Worm (Caenorhabditis elegans): ENCODE results near the gene chl-1.

Gene chl-1

DNA sequence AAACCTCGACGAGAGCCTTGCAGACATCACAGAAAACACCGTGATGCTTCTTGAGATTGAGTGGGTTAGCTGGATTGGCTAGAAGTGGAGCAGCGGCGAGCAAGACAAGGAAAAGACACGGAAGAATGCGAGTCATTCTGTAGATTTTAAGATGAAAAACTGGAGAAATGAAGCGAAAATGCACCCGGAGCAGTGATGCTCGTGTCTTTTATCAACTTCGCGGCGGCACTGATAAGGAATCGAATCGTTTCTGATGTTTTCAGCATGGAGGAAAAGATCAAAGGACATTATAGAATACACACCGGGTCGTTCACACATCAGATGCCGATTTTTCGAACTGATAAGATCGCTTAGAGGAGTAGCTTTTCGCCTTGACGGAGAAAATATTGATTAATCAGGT lies 49.7 kb downstream of the chl-1 start, which contains the start of gene spp-1:
spp-1 (minus strand) TSS at position 287 of the 400 bp plus-strand sequence.
- TF ChIP-seq scrt-1 (GFP tag; IDR thresholded peaks at IDR 0.05): no peak
- TF ChIP-seq hmbx-1 (tag; optimal IDR thresholded peaks at IDR 0.05): no peak
- no peak for TF ChIP-seq flt-1 (GFP tag; IDR thresholded peaks at IDR 0.05)
- TF ChIP-seq ets-7 (tag; optimal IDR thresholded peaks at IDR 0.05): no peak
- no peak for TF ChIP-seq hmg-4 (GFP tag; optimal IDR thresholded peaks at IDR 0.05)
- TF ChIP-seq tbx-11 (GFP tag; IDR thresholded peaks at IDR 0.05): no peak
- no peak for TF ChIP-seq aly-1 (tag; optimal IDR thresholded peaks at IDR 0.05)
- no peak for TF ChIP-seq tra-4 (tag; optimal IDR thresholded peaks at IDR 0.05)
- TF ChIP-seq hnd-1 (tag; optimal IDR thresholded peaks at IDR 0.05): no peak
- no peak for TF ChIP-seq ama-1 (optimal IDR thresholded peaks at IDR 0.05)
- no peak for TF ChIP-seq tbx-37 (GFP tag; conservative IDR thresholded peaks at IDR 0.05)
- TF ChIP-seq sea-1 (GFP tag; conservative IDR thresholded peaks at IDR 0.05): no peak

DNA sequence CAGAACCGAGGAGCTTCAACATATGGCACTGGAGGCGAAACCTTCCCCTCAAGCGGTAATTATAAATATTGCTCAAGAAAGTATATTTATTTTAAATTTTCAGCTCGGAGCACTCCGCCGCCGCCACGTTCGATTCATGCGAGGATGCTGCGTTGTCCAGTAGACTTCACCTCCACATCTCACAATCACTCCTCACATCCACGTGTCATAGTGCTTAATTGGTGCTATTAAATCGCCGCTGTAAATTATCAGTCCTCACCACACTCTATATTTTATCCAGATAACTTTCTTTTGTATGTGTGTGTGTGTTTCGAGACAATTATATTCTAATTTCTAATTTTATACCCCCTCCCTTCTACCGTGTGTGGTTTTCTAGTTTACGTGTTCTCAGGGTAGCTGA lies 50.4 kb downstream of the chl-1 start:
- TF ChIP-seq hmbx-1 (tag; optimal IDR thresholded peaks at IDR 0.05) (no peak), F13C5.2 (tag; optimal IDR thresholded peaks at IDR 0.05) (no peak), scrt-1 (GFP tag; IDR thresholded peaks at IDR 0.05) (no peak), tbx-37 (GFP tag; conservative IDR thresholded peaks at IDR 0.05) (no peak), sea-1 (GFP tag; conservative IDR thresholded peaks at IDR 0.05) (no peak), ceh-36 (tag; optimal IDR thresholded peaks at IDR 0.05) (no peak), hmg-4 (GFP tag; optimal IDR thresholded peaks at IDR 0.05) (no peak), ama-1 (optimal IDR thresholded peaks at IDR 0.05) (no peak), tbx-11 (GFP tag; IDR thresholded peaks at IDR 0.05) (no peak), ceh-13 (GFP tag; optimal IDR thresholded peaks at IDR 0.05) (no peak), hnd-1 (tag; optimal IDR thresholded peaks at IDR 0.05) (no peak)

DNA sequence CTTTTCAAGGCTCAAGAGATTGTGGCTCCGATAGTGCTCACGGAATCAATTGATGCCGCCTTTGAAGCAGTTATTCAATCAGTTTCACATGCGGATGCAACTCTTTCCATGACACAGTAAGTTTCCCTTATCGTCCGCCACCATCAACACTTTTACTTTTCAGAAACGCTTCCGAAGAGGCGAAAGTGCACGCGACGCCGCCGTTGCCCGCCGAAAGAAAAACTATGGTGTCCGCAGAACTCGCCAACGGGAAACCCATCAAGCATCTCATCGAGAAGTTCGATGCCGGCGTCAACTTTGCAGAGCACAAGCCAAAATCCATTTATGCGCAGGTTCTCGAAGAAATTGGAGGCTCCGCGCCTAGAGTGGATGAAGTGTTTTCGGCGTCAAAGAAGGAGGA lies 51.6 kb downstream of the chl-1 start:
- TF ChIP-seq hmg-4 (GFP tag; optimal IDR thresholded peaks at IDR 0.05) (no peak), scrt-1 (GFP tag; IDR thresholded peaks at IDR 0.05) (no peak), flt-1 (GFP tag; IDR thresholded peaks at IDR 0.05) (no peak), F13C5.2 (tag; optimal IDR thresholded peaks at IDR 0.05) (no peak), B0310.2 (tag; optimal IDR thresholded peaks at IDR 0.05) (no peak)

DNA sequence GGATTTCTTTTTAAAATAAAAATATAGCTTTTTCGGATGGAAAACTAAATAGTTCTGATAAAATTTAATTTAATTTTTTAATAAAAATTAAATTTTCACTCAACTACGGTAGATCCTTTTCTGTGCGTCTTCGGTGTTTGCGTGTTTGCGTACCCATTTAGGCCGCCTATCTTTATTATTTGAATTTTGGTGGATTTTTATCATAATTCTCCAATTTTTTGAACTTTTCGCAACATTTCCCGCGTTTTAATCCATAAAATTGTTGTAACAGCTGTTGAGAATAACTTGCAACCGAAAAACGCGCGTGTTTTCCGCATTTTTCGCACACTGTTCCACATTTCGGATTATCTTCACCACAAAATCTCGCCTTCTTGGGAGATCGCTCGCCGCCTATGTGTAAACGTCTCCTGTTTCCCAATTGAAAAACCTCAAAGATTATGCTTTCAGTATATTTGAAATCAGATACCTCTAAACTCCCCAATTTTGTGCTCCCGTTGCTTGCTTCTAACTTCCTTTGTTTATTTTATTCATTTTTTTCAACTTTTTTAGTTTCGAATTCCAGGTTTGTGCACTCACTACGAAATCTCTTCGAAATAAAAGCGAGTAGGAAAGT lies 53.3 kb downstream of the chl-1 start, which contains the start of gene T07C4.3:
T07C4.3 (plus strand) TSS at position 563 of the 613 bp plus-strand sequence.
- TF ChIP-seq ets-7 (tag; optimal IDR thresholded peaks at IDR 0.05) (no peak), tra-4 (tag; optimal IDR thresholded peaks at IDR 0.05) (no peak), sea-1 (GFP tag; conservative IDR thresholded peaks at IDR 0.05) (no peak), hmbx-1 (tag; optimal IDR thresholded peaks at IDR 0.05) (no peak), F13C5.2 (tag; optimal IDR thresholded peaks at IDR 0.05) (no peak), aly-1 (tag; optimal IDR thresholded peaks at IDR 0.05) (no peak), ceh-13 (GFP tag; optimal IDR thresholded peaks at IDR 0.05) (no peak), scrt-1 (GFP tag; IDR thresholded peaks at IDR 0.05) (no peak), hmg-4 (GFP tag; optimal IDR thresholded peaks at IDR 0.05) (no peak)
